Fruit fly (Drosophila melanogaster): ENCODE measurements around the gene CG17475.
A peak's percentile ranks its signal among the peaks of the same experiment; 100 is the strongest.

DNA sequence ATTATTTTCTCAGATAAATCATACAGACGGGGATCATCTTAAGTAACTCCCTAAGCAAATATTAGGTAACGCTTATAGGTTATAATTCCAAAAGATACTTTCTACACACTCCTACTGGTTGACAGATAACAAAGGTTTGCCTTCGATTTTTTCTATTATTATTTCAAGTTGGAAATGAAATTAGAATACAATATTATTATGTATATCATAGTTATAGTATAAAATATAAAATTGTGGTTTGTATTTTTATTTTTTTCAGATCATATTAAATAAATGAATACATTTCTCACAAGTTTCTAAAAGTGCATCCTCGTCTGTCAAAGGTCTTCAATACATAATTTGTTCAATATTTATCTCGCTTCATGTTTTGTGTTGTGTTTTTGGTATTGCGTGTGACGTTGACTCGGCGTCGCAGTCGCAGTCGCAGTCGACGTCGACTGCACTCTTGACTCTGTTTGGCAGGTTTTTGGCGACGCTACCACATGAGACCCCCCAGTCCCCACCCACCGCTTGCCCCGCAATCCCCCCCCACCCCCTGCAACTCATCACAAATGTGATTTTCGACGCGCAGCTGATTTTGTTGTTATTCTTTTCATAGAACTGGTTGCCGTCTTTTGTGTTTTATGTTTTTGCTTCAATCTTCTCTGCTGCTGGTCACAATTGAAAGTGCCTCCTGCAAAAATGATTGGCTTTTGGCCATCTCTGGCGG, 7.3 kb downstream of the CG17475 start:
- TF ChIP-seq CG8632 (GFP tag; optimal IDR thresholded peaks at IDR 0.05): peak; percentile 25
- peak; percentile 22 for TF ChIP-seq CG31627 (GFP tag; optimal IDR thresholded peaks at IDR 0.05)
- TF ChIP-seq dsx (GFP tag; optimal IDR thresholded peaks at IDR 0.05; ENCODE audit: poor library complexity, severe bottlenecking): no peak
